Worm (Caenorhabditis elegans) whole organism, L4/young adult: ENCODE data around the gene bbln-1.

Experiments used
- W03F9.2 ChIP-seq: fragments of 150-350 bp; optimal IDR thresholded peaks from 2 replicates; lab custom pipeline; 2014; ENCODE audit warnings: missing biosample characterization, missing genetic modification characterization
- dao-5 ChIP-seq: sonication (generic microtip); optimal IDR thresholded peaks from 2 replicates; lab custom pipeline; 2016; ENCODE audit warnings: missing genotype, missing genetic modification characterization, moderate library complexity, missing compliant biosample characterization
- him-1 ChIP-seq: sonication (generic microtip); optimal IDR thresholded peaks from 2 replicates; lab custom pipeline; 2016; ENCODE audit warnings: missing genotype, missing genetic modification reagents, missing genetic modification characterization, missing compliant biosample characterization

ce11 chrX:3110576-3110975 lies 41.7 kb downstream of the bbln-1 start, which contains the start of gene gpcp-1:
- no peak for TF ChIP-seq him-1 (tag; lab: Kevin White, UChicago)
- TF ChIP-seq W03F9.2 (tag; lab: Kevin White, UChicago): no peak
- TF ChIP-seq dao-5 (tag; lab: Kevin White, UChicago): no peak
